Fruit fly (Drosophila melanogaster) whole organism, prepupa: Measurements from ENCODE around the gene HUWE1.

Experiments
- CG3032 ChIP-seq: fragments of 200-800 bp; optimal IDR thresholded peaks from 2 replicates; lab custom pipeline; 2019; ENCODE audit warnings: missing biosample characterization, mild to moderate bottlenecking, missing genetic modification characterization, moderate library complexity
- CG31627 ChIP-seq: fragments of 200-800 bp; sonication (Bioruptor generic); optimal IDR thresholded peaks from 3 replicates; lab custom pipeline; 2016; ENCODE audit warnings: missing biosample characterization, missing genetic modification characterization
- CG32006 ChIP-seq: fragments of 200-800 bp; sonication (Bioruptor generic); optimal IDR thresholded peaks from 3 replicates; lab custom pipeline; 2017; ENCODE audit warnings: missing biosample characterization, mild to moderate bottlenecking, missing genetic modification characterization
- CG6854 ChIP-seq: fragments of 200-800 bp; sonication (Bioruptor generic); optimal IDR thresholded peaks from 2 replicates; lab custom pipeline; 2017; ENCODE audit warnings: missing biosample characterization, mild to moderate bottlenecking, missing genetic modification characterization
- CG8632 ChIP-seq: fragments of 200-800 bp; sonication (Bioruptor generic); optimal IDR thresholded peaks from 3 replicates; lab custom pipeline; 2016; ENCODE audit warnings: missing biosample characterization, missing genetic modification characterization
- Eip93F ChIP-seq: fragments of 200-800 bp; sonication (Bioruptor generic); optimal IDR thresholded peaks from 2 replicates; lab custom pipeline; 2016; ENCODE audit warnings: missing biosample characterization, mild to moderate bottlenecking, missing genetic modification characterization
- Gug ChIP-seq: fragments of 200-800 bp; sonication (Bioruptor generic); IDR thresholded peaks from 2 replicates; pipeline ENCODE4 v1.3.6; 2022; ENCODE audit warnings: missing biosample characterization, missing genetic modification characterization
- Hr4 ChIP-seq: fragments of 200-800 bp; sonication (Bioruptor generic); optimal IDR thresholded peaks from 3 replicates; lab custom pipeline; 2016; ENCODE audit warnings: missing biosample characterization, missing genetic modification characterization
- Lpt ChIP-seq: fragments of 200-800 bp; sonication (Bioruptor generic); optimal IDR thresholded peaks from 3 replicates; lab custom pipeline; 2016; ENCODE audit warnings: missing biosample characterization, missing genetic modification characterization
- Met ChIP-seq: fragments of 200-800 bp; sonication (Bioruptor generic); optimal IDR thresholded peaks from 3 replicates; lab custom pipeline; 2016; ENCODE audit warnings: missing biosample characterization, missing genetic modification characterization
- Smox ChIP-seq: fragments of 200-800 bp; sonication (Bioruptor generic); optimal IDR thresholded peaks from 3 replicates; lab custom pipeline; 2016; ENCODE audit warnings: missing biosample characterization, missing genetic modification characterization
- net ChIP-seq: fragments of 200-800 bp; sonication (Bioruptor generic); optimal IDR thresholded peaks from 3 replicates; lab custom pipeline; 2016; ENCODE audit warnings: missing biosample characterization, missing genetic modification characterization

dm6 chrX:15674337-15674736, 38.1 kb upstream of the HUWE1 start:
- TF ChIP-seq CG3032 (tag; lab: Kevin White, UChicago) (no peak), Lpt (GFP tag; lab: Kevin White, UChicago) (no peak), net (GFP tag; lab: Kevin White, UChicago) (no peak), Met (GFP tag; lab: Kevin White, UChicago) (no peak), CG31627 (GFP tag; lab: Kevin White, UChicago) (no peak), Gug (GFP tag; lab: Robert Waterston, UW) (no peak), CG6854 (GFP tag; lab: Kevin White, UChicago) (no peak), CG8632 (no peak), CG32006 (no peak), Eip93F (no peak), Hr4 (GFP tag; lab: Kevin White, UChicago) (no peak), Smox (GFP tag; lab: Kevin White, UChicago) (no peak)
